Fruit fly (Drosophila melanogaster) whole organism, pupa: ENCODE measurements around the gene CG43052.

ENCODE experiments used
- CG10348 ChIP-seq: fragments of 200-800 bp; sonication (Bioruptor generic); IDR thresholded peaks from 2 replicates; pipeline ENCODE4 v1.3.6; 2022; ENCODE audit warnings: missing biosample characterization, missing genetic modification characterization
- CG12605 ChIP-seq: fragments of 200-800 bp; sonication (Bioruptor generic); IDR thresholded peaks from 2 replicates; pipeline ENCODE4 v1.3.6; 2022; ENCODE audit warnings: missing biosample characterization, missing genetic modification characterization
- CG13204 ChIP-seq: fragments of 200-800 bp; sonication (Bioruptor generic); optimal IDR thresholded peaks from 2 replicates; lab custom pipeline; 2018; ENCODE audit warnings: missing biosample characterization, mild to moderate bottlenecking, missing genetic modification characterization, moderate library complexity
- CG14655 ChIP-seq: fragments of 200-800 bp; sonication (Bioruptor generic); optimal IDR thresholded peaks from 3 replicates; lab custom pipeline; 2017; ENCODE audit warnings: mild to moderate bottlenecking, missing biosample characterization, missing genetic modification reagents, missing genetic modification characterization
- CG15710 ChIP-seq: fragments of 200-800 bp; sonication (Bioruptor generic); optimal IDR thresholded peaks from 2 replicates; lab custom pipeline; 2018; ENCODE audit warnings: missing biosample characterization, mild to moderate bottlenecking, missing genetic modification characterization, moderate library complexity
- CG17806 ChIP-seq: fragments of 200-800 bp; sonication (Bioruptor generic); optimal IDR thresholded peaks from 2 replicates; lab custom pipeline; 2018; ENCODE audit warnings: missing biosample characterization, mild to moderate bottlenecking, missing genetic modification characterization, moderate library complexity
- CG32121 ChIP-seq: fragments of 200-800 bp; sonication (Bioruptor generic); IDR thresholded peaks from 2 replicates; pipeline ENCODE4 v1.3.6; 2022; ENCODE audit warnings: missing biosample characterization, missing genetic modification characterization
- CG34367 ChIP-seq: fragments of 200-800 bp; sonication (Bioruptor generic); optimal IDR thresholded peaks from 2 replicates; lab custom pipeline; 2018; ENCODE audit warnings: missing biosample characterization, mild to moderate bottlenecking, missing genetic modification characterization
- CG4496 ChIP-seq: fragments of 200-800 bp; sonication (Bioruptor generic); IDR thresholded peaks from 3 replicates; pipeline ENCODE4 v1.3.6; 2022; ENCODE audit warnings: missing biosample characterization, missing genetic modification characterization
- CG8159 ChIP-seq: fragments of 200-800 bp; sonication (Bioruptor generic); optimal IDR thresholded peaks from 3 replicates; lab custom pipeline; 2018; ENCODE audit warnings: missing biosample characterization, mild to moderate bottlenecking, missing genetic modification characterization, moderate library complexity
- CG8301 ChIP-seq: fragments of 200-800 bp; sonication (Bioruptor generic); optimal IDR thresholded peaks from 2 replicates; lab custom pipeline; 2018; ENCODE audit warnings: missing biosample characterization, mild to moderate bottlenecking, missing genetic modification characterization
- CG9948 ChIP-seq: fragments of 200-800 bp; sonication (Bioruptor generic); optimal IDR thresholded peaks from 2 replicates; lab custom pipeline; 2018; ENCODE audit warnings: missing biosample characterization, mild to moderate bottlenecking, missing genetic modification characterization, moderate library complexity
- D1 ChIP-seq: fragments of 200-800 bp; sonication (Bioruptor generic); optimal IDR thresholded peaks from 2 replicates; lab custom pipeline; 2018; ENCODE audit warnings: missing biosample characterization, mild to moderate bottlenecking, missing genetic modification characterization, moderate library complexity
- EcR ChIP-seq: fragments of 200-800 bp; sonication (Bioruptor generic); optimal IDR thresholded peaks from 3 replicates; lab custom pipeline; 2019; ENCODE audit warnings: missing biosample characterization, missing genetic modification characterization, mild to moderate bottlenecking, moderate library complexity, missing genetic modification reagents
- Ets98B ChIP-seq: fragments of 200-800 bp; sonication (Bioruptor generic); IDR thresholded peaks from 2 replicates; pipeline ENCODE4 v1.3.6; 2022; ENCODE audit warnings: missing biosample characterization, missing genetic modification characterization
- Pif1A ChIP-seq: fragments of 200-800 bp; sonication (Bioruptor generic); optimal IDR thresholded peaks from 3 replicates; lab custom pipeline; 2016; ENCODE audit warnings: missing biosample characterization, missing genetic modification characterization
- Pif1B ChIP-seq: fragments of 200-800 bp; sonication (Bioruptor generic); optimal IDR thresholded peaks from 3 replicates; lab custom pipeline; 2016; ENCODE audit warnings: missing biosample characterization, missing genetic modification characterization
- Snoo ChIP-seq: fragments of 200-800 bp; sonication (Bioruptor generic); optimal IDR thresholded peaks from 3 replicates; lab custom pipeline; 2017; ENCODE audit warnings: missing biosample characterization, mild to moderate bottlenecking, missing genetic modification characterization, inconsistent platforms
- fd96Ca ChIP-seq: fragments of 200-800 bp; sonication (Bioruptor generic); IDR thresholded peaks from 3 replicates; pipeline ENCODE4 v1.3.6; 2022; ENCODE audit warnings: missing biosample characterization, missing genetic modification characterization
- gl ChIP-seq: fragments of 200-800 bp; sonication (Bioruptor generic); optimal IDR thresholded peaks from 2 replicates; lab custom pipeline; 2018; ENCODE audit warnings: missing biosample characterization, mild to moderate bottlenecking, missing genetic modification characterization
- rn ChIP-seq: fragments of 200-800 bp; sonication (Bioruptor generic); IDR thresholded peaks from 2 replicates; pipeline ENCODE4 v1.3.6; 2022; ENCODE audit warnings: missing biosample characterization, missing genetic modification characterization

Gene CG43052

DNA sequence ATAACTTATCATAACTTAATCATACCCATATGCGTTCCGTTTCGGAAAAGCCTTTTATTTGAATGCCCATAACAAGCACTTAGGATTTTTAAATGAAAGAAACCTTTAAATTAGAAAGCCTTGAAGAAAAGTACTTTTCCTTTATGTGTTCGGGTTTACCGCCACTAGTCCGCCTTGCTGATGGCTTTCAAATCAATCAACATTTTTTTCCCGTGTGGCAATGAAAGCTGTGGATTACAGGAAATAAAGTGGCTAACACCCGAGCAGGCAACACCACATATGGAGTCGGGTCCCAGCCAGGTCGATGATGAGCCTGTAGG, 18.9 kb downstream of the CG43052 start:
- TF ChIP-seq EcR (GFP tag; lab: Kevin White, UChicago) (no peak), Pif1B (GFP tag; lab: Kevin White, UChicago) (no peak), rn (no peak), CG10348 (GFP tag; lab: Robert Waterston, UW) (no peak), D1 (tag; lab: Kevin White, UChicago) (no peak), CG8159 (tag; lab: Kevin White, UChicago) (peak; percentile 16), CG14655 (peak; percentile 70), CG15710 (no peak), CG34367 (peak; percentile 17), CG12605 (GFP tag; lab: Robert Waterston, UW) (no peak), Pif1A (peak; percentile 26), Snoo (tag; lab: Kevin White, UChicago) (no peak), CG4496 (GFP tag; lab: Robert Waterston, UW) (no peak), CG32121 (no peak), Ets98B (GFP tag; lab: Robert Waterston, UW) (no peak), CG13204 (GFP tag; lab: Kevin White, UChicago) (no peak), fd96Ca (GFP tag; lab: Robert Waterston, UW) (no peak), CG8301 (tag; lab: Kevin White, UChicago) (peak; percentile 46), CG17806 (tag; lab: Kevin White, UChicago) (peak; percentile 5), CG9948 (peak; percentile 34), gl (no peak)

DNA sequence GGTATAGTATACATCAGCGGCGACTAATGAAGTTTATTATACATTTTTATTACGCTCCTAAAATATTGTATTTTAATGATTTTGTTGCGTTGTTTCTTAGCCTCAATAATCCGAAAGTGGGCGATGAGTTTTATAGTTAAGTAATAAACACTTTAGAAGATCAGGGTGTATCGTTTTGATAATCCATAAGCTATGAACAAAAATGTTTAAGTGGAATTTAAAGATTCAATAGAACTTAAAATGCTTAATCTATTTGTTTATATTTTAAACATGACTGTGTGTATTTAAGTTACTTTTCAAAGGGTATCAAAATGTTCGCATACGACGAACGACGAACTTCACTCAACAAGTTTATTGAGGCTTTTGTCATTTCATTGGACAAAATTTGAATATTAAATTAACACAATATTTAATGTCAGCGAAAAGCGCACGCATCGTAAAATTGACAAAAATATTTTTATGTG, 20.4 kb downstream of the CG43052 start:
- no peak for TF ChIP-seq Ets98B (GFP tag; lab: Robert Waterston, UW)
- TF ChIP-seq Pif1A, result peak; percentile 0
- TF ChIP-seq CG14655, result no peak
- 0 out of 2 replicates have a peak, but pooled peaks have one; percentile 4 for TF ChIP-seq CG12605 (GFP tag; lab: Robert Waterston, UW)
- no peak for TF ChIP-seq gl
- TF ChIP-seq CG32121, result no peak
- TF ChIP-seq CG13204 (GFP tag; lab: Kevin White, UChicago), result no peak
- TF ChIP-seq CG4496 (GFP tag; lab: Robert Waterston, UW), result no peak
- TF ChIP-seq EcR (GFP tag; lab: Kevin White, UChicago), result no peak
- no peak for TF ChIP-seq fd96Ca (GFP tag; lab: Robert Waterston, UW)
- TF ChIP-seq CG17806 (tag; lab: Kevin White, UChicago), result no peak
- no peak for TF ChIP-seq CG10348 (GFP tag; lab: Robert Waterston, UW)
- TF ChIP-seq, all 21 proteins: peak for 2

DNA sequence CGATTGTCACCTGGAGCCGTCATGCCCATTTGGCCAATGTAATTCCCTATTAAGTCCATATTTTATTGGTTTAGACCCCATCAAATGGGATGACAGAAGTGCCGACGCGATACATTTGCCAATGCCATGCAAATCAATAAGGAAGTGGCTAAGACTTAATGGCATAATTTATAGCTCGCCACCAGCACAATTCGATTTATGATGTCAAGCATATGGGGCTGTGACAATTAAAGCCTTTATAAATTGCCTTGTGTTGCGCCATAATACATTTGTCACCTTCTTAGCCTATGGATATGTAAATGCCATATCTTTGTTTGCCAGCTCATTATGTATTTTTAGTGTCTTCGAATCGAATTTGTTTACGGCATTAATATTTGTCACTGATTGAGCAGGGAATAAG, 21.4 kb downstream of the CG43052 start:
- TF ChIP-seq CG14655 (no peak), CG32121 (no peak), Snoo (tag; lab: Kevin White, UChicago) (no peak), EcR (GFP tag; lab: Kevin White, UChicago) (no peak), CG12605 (GFP tag; lab: Robert Waterston, UW) (no peak)

DNA sequence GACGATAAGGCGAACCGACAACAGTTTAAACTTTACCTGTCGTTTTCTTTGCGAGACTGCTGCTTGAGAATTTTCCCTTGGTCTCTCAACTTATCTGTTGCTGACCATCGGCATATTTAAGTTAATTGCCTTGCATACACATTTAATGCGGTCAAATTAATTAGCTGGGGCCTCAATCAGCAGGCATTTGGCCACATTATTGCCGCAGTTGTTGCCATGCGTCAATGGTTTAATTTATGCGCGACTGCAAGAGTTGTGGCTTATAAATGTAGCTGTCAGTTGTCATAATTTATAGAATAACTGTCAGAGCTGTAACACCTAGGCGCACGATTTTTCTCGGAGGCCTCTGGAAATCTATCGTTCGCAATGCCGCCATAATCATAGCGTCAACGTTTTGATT, 22.1 kb downstream of the CG43052 start:
- TF ChIP-seq gl, result no peak
- TF ChIP-seq CG9948, result no peak
- no peak for TF ChIP-seq CG10348 (GFP tag; lab: Robert Waterston, UW)
- TF ChIP-seq CG4496 (GFP tag; lab: Robert Waterston, UW), result no peak
- no peak for TF ChIP-seq CG12605 (GFP tag; lab: Robert Waterston, UW)
- TF ChIP-seq CG32121, result no peak
- TF ChIP-seq CG34367, result no peak
- no peak for TF ChIP-seq CG15710
- TF ChIP-seq, all 21 proteins: peak for 0

DNA sequence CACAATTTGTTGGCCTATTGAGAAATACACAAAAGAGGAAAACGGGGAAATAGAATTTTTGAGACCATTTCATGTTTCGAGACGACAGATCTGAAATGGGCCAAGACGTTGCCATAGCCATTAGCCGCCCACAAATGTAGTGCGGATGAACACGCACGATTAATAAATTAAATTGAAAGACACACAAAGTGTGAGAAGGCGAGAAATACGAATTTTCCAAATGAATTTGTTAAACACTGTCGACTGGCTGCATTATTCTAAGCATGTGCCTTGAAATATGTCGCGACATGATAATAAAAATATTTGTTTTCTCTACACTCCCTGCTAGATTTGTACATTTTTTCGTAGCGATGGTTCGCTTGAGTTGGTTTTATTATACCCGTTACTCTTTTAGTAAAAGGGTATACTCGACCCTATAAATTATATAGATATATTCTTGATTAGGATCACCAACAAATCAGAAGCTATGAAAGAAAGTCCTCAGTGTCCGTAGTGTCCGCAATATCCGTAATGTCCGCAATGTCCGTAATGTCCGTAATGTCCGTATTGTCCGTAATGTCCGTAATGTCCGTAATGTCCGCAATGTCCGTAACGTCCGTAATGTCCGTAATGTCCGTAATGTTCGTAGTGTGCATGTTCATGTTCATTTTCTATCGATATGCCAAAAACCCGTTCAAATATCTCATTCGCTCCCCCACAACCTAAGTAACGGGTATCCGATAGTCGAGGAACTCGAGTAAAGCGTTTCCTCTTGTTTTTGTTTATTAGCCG, 24.8 kb downstream of the CG43052 start:
- no peak for TF ChIP-seq CG17806 (tag; lab: Kevin White, UChicago)
- TF ChIP-seq rn, result no peak
- TF ChIP-seq CG32121, result no peak
- TF ChIP-seq CG13204 (GFP tag; lab: Kevin White, UChicago), result no peak
- TF ChIP-seq CG34367, result no peak
- no peak for TF ChIP-seq Pif1A
- TF ChIP-seq CG4496 (GFP tag; lab: Robert Waterston, UW), result no peak
- no peak for TF ChIP-seq CG8301 (tag; lab: Kevin White, UChicago)
- no peak for TF ChIP-seq Snoo (tag; lab: Kevin White, UChicago)
- no peak for TF ChIP-seq CG9948
- TF ChIP-seq EcR (GFP tag; lab: Kevin White, UChicago), result no peak
- TF ChIP-seq Pif1B (GFP tag; lab: Kevin White, UChicago), result no peak
- TF ChIP-seq CG15710, result no peak
- no peak for TF ChIP-seq fd96Ca (GFP tag; lab: Robert Waterston, UW)

DNA sequence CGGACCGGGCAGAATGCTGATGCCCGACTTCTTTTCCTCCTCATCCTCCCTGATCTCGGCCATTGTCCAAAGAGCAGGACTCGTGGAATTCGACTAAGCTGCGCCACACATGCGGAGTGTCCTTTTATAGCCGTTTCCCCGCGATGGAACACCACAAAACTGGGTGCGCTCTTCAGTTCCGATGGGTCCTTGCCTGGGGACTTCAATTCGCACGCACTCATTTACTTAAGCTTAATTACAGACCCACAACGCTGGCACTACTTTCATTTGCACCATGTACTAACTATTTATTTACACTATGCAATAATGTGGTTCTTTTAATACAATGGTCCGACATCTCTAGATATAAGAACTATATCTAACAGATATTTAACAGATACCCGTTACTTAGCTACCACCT, 29.2 kb downstream of the CG43052 start, which contains the start of gene ppk:
Gene ppk (minus strand): TSS at position 101 of the 400 bp plus-strand sequence.
- TF ChIP-seq CG17806 (tag; lab: Kevin White, UChicago), result no peak

DNA sequence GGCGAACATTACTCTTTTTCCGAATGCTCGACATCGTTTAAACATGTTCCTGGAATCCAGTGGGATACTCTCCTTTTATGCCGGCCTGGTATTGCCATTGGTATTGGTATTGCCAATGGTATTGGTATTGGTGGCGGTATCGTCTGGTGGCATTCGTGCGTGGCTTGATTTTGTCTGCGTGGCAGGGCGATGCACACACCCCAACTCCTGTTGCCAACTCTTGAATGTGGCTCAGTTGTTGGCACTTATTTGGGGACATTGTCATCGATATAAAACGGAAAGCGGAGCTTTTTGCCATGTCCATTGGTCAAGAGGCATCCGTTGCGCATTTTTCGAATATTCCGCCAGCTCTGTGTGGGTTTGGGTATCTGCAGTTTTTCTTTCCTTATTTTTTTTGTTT, 30.0 kb downstream of the CG43052 start:
- no peak for TF ChIP-seq CG10348 (GFP tag; lab: Robert Waterston, UW)
- TF ChIP-seq Snoo (tag; lab: Kevin White, UChicago), result no peak
- no peak for TF ChIP-seq Pif1A
